Worm (Caenorhabditis elegans) whole organism, L2 larva: Measurements from ENCODE around the gene clec-173.
"Not testable (repeated sequence)": the region's sequence is repeated elsewhere in the genome, so short reads cannot be mapped to it uniquely, and the experiment has no call there.

ENCODE experiments used
- C34F6.9 ChIP-seq: fragments of 150-350 bp; optimal IDR thresholded peaks from 2 replicates; lab custom pipeline; 2014; ENCODE audit warnings: missing biosample characterization, missing genetic modification characterization
- F13H6.1 ChIP-seq: sonication (generic microtip); optimal IDR thresholded peaks from 2 replicates; lab custom pipeline; 2016; ENCODE audit warnings: missing genetic modification characterization, missing compliant biosample characterization
- dmd-4 ChIP-seq: sonication (generic microtip); optimal IDR thresholded peaks from 2 replicates; lab custom pipeline; 2017; ENCODE audit warnings: missing biosample characterization, missing genetic modification characterization
- elt-1 ChIP-seq: fragments of 150-350 bp; optimal IDR thresholded peaks from 2 replicates; lab custom pipeline; 2014; ENCODE audit warnings: missing biosample characterization, missing genetic modification characterization
- fos-1 ChIP-seq: fragments of 150-350 bp; optimal IDR thresholded peaks from 2 replicates; lab custom pipeline; 2014; ENCODE audit warnings: missing biosample characterization, missing genetic modification characterization
- lin-13 ChIP-seq: fragments of 150-350 bp; optimal IDR thresholded peaks from 2 replicates; lab custom pipeline; 2014; ENCODE audit warnings: missing biosample characterization, missing genetic modification reagents, missing genetic modification characterization
- nhr-11 ChIP-seq: fragments of 150-350 bp; optimal IDR thresholded peaks from 2 replicates; lab custom pipeline; 2014; ENCODE audit warnings: missing biosample characterization, missing genetic modification characterization
- nhr-237 ChIP-seq: fragments of 150-350 bp; optimal IDR thresholded peaks from 2 replicates; lab custom pipeline; 2014; ENCODE audit warnings: missing biosample characterization, missing genetic modification characterization
- unc-62 ChIP-seq: fragments of 150-350 bp; optimal IDR thresholded peaks from 2 replicates; lab custom pipeline; 2014; ENCODE audit warnings: missing biosample characterization, missing genetic modification reagents, missing genetic modification characterization

- peak; percentile 36 for TF ChIP-seq lin-13 (GFP tag; lab: Kevin White, UChicago)
- TF ChIP-seq dmd-4; nhr-237 (tag; lab: Kevin White, UChicago); elt-1 (tag; lab: Kevin White, UChicago); C34F6.9 (tag; lab: Kevin White, UChicago); nhr-11 (tag; lab: Kevin White, UChicago); unc-62 (GFP tag; lab: Kevin White, UChicago): not testable (repeated sequence)
- TF ChIP-seq F13H6.1, result peak; percentile 46
- peak; percentile 6 for TF ChIP-seq fos-1 (tag; lab: Kevin White, UChicago)
These were observed 45.8 kb upstream of the clec-173 start for ce11 chrIV:3313311-3313710.
